Worm (Caenorhabditis elegans) whole organism, L1 larva: ENCODE data around the gene ZC443.7.

Experiments used
- C04F5.9 ChIP-seq: sonication (generic microtip); optimal IDR thresholded peaks from 2 replicates; lab custom pipeline; 2016; ENCODE audit warnings: missing genetic modification characterization, missing compliant biosample characterization
- aha-1 ChIP-seq: fragments of 150-350 bp; optimal IDR thresholded peaks from 2 replicates; lab custom pipeline; 2014; ENCODE audit warnings: missing biosample characterization, missing genetic modification characterization
- blmp-1 ChIP-seq: fragments of 150-350 bp; optimal IDR thresholded peaks from 2 replicates; lab custom pipeline; 2014; ENCODE audit warnings: missing biosample characterization, missing genetic modification characterization
- egl-27 ChIP-seq, 2 experiments: fragments of 150-350 bp in 1 of 2; sonication (generic microtip); optimal IDR thresholded peaks; 3 replicates each; lab custom pipeline; 2017 to 2018; ENCODE audit warnings: missing biosample characterization in 2 of 2, missing genetic modification characterization in 2 of 2, missing genetic modification reagents in 2 of 2
- hpl-2 ChIP-seq: fragments of 150-350 bp; optimal IDR thresholded peaks from 2 replicates; lab custom pipeline; 2014; ENCODE audit warnings: missing biosample characterization, missing genetic modification reagents, missing genetic modification characterization
- nhr-11 ChIP-seq: fragments of 150-350 bp; optimal IDR thresholded peaks from 2 replicates; lab custom pipeline; 2014; ENCODE audit warnings: missing biosample characterization, missing genetic modification characterization
- nhr-20 ChIP-seq: sonication (generic microtip); optimal IDR thresholded peaks from 2 replicates; lab custom pipeline; 2016; ENCODE audit warnings: mild to moderate bottlenecking, missing genetic modification characterization, missing compliant biosample characterization
- nhr-28 ChIP-seq: fragments of 150-350 bp; optimal IDR thresholded peaks from 2 replicates; lab custom pipeline; 2014; ENCODE audit warnings: missing biosample characterization, missing genetic modification characterization
- pqm-1 ChIP-seq: sonication (generic microtip); optimal IDR thresholded peaks from 3 replicates; lab custom pipeline; 2017; ENCODE audit warnings: missing biosample characterization, missing genetic modification characterization
- xbp-1 ChIP-seq: sonication (generic microtip); optimal IDR thresholded peaks from 2 replicates; lab custom pipeline; 2016; ENCODE audit warnings: missing genetic modification characterization, missing compliant biosample characterization
- zag-1 ChIP-seq: fragments of 150-350 bp; optimal IDR thresholded peaks from 2 replicates; lab custom pipeline; 2014; ENCODE audit warnings: missing biosample characterization, missing genetic modification characterization

DNA sequence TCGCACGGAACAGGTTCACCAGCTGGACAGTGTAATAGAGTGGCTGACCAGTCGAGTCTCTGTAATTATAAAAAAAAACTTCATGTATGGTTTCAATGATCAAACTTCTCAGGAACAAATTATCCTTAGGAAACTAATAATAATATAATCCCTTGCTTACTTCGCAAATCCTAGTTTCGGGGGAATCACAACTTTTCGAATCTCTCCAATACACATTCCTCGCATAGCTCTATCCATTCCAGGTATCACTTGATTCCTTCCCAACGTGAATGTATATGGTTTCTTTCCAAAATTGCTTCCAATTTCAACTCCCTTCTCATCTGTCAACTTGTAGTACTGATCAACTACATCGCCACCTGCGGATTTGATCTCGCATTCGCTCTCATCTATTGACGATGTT, 19.9 kb upstream of the ZC443.7 start:
- TF ChIP-seq zag-1 (tag; lab: Kevin White, UChicago) (no peak), hpl-2 (GFP tag; lab: Kevin White, UChicago) (no peak), egl-27 (tag; optimal IDR thresholded peaks at IDR 0.05; lab: Kevin White, UChicago) (no peak), C04F5.9 (tag; lab: Kevin White, UChicago) (no peak), xbp-1 (tag; lab: Kevin White, UChicago) (no peak), pqm-1 (tag; lab: Kevin White, UChicago) (no peak), nhr-11 (tag; lab: Kevin White, UChicago) (no peak), nhr-20 (tag; lab: Kevin White, UChicago) (no peak), nhr-28 (tag; lab: Kevin White, UChicago) (no peak), aha-1 (tag; lab: Kevin White, UChicago) (no peak), blmp-1 (tag; lab: Kevin White, UChicago) (no peak)
